Worm (Caenorhabditis elegans): ENCODE results near the gene col-96.
A peak's percentile ranks its signal among the peaks of the same experiment; 100 is the strongest.

The col-96 gene

DNA sequence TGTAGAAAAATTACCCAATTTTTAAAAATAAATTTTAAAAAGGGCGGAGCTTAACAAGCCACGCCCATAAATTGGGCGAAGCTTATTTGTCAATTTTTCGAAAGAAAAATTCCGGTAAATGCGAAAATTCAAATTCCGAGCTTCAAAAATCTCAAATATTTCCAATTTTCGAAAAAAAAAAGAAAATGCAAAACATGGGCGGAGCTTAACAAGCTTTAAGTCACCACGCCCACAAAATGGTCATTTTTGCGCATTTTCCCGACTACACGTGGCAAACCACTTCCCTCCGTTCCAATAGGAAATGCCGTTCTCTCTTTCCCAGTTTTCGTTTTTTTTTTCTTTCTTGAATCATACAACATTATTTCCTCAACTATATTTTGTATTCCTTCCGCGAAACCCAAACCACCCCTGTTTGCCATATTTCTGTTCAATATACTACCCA is 12.0 kb downstream of the col-96 start:
- no peak for TF ChIP-seq klf-2 (GFP tag; conservative IDR thresholded peaks at IDR 0.05)
- 0 out of 2 replicates have a peak, but pooled peaks have one; percentile 15 for TF ChIP-seq ztf-23 (GFP tag; IDR thresholded peaks at IDR 0.05)
- TF ChIP-seq med-1 (GFP tag; optimal IDR thresholded peaks at IDR 0.05; ENCODE audit: insufficient read depth) = no peak

DNA sequence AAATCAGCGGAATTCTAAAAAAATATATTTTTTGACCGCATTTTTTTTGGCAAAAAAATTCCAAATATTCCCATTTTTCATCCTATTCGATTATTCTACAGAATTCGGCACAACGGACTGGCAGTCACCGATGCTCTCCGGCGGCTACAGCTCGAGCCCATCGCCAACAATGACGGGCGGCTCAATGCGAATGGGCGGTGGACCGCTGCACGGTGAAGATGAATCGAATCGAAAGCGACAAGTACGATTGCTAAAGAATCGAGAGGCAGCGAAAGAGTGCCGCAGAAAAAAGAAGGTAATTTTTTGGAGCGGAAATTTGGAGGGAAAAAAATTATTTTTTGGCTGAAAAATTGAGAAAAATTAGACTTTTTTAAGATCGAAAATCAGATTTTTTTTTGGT is 14.2 kb downstream of the col-96 start:
- TF ChIP-seq med-1 (GFP tag; optimal IDR thresholded peaks at IDR 0.05; ENCODE audit: insufficient read depth) (no peak), cog-1 (tag; optimal IDR thresholded peaks at IDR 0.05) (no peak), ztf-23 (GFP tag; IDR thresholded peaks at IDR 0.05) (no peak), flt-1 (GFP tag; IDR thresholded peaks at IDR 0.05) (no peak), tab-1 (GFP tag; IDR thresholded peaks at IDR 0.05) (no peak), ref-1 (GFP tag; conservative IDR thresholded peaks at IDR 0.05) (no peak), klf-2 (GFP tag; conservative IDR thresholded peaks at IDR 0.05) (no peak)

DNA sequence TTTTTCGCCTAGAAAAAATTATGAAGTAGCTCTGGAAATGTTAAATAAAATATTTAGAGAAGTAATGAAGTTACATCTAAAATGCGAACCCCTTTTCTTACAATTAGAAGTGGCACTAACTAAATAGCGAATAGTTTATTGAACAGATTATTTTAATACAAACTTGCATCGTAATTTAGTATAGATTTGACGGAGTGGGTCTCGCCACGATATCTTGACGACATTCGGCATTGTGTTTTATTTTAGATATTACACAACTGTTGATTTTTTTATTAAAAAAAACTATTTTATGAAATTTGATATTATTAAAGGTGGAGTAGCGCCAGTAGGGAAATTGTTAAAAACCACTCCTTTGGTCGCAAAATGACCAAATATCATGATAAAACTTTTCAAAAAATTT is 16.7 kb downstream of the col-96 start:
- TF ChIP-seq ztf-23 (GFP tag; IDR thresholded peaks at IDR 0.05) (no peak), klf-2 (GFP tag; conservative IDR thresholded peaks at IDR 0.05) (no peak), tab-1 (GFP tag; IDR thresholded peaks at IDR 0.05) (no peak), cog-1 (tag; optimal IDR thresholded peaks at IDR 0.05) (no peak), T22C8.4 (GFP tag; IDR thresholded peaks at IDR 0.05) (no peak), ztf-29 (GFP tag; IDR thresholded peaks at IDR 0.05) (no peak), flt-1 (GFP tag; IDR thresholded peaks at IDR 0.05) (no peak), ref-1 (GFP tag; conservative IDR thresholded peaks at IDR 0.05) (no peak), med-1 (GFP tag; optimal IDR thresholded peaks at IDR 0.05; ENCODE audit: insufficient read depth) (no peak)

DNA sequence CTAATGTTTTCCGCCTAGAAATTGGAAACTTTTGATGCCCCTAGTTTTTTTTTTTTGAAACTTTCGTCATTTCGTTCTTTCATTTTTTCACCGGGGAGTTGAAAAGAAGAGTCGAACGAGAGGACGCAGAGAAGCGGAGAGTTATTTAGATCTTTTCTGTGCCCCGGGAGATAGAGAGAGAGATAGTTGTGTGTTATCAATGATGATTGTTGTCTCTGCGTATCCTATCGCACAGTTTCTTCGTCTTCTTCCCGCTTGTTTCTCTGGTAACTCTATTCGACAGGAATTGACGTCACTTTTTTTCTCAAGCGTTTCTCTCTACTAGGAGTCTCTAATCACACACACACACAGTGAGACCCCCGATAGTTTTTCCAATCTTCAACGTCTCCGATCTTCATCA is 17.3 kb downstream of the col-96 start:
- TF ChIP-seq med-1 (GFP tag; optimal IDR thresholded peaks at IDR 0.05; ENCODE audit: insufficient read depth) (no peak), cog-1 (tag; optimal IDR thresholded peaks at IDR 0.05) (no peak), T22C8.4 (GFP tag; IDR thresholded peaks at IDR 0.05) (no peak), ztf-29 (GFP tag; IDR thresholded peaks at IDR 0.05) (no peak), ref-1 (GFP tag; conservative IDR thresholded peaks at IDR 0.05) (no peak), klf-2 (GFP tag; conservative IDR thresholded peaks at IDR 0.05) (no peak), tab-1 (GFP tag; IDR thresholded peaks at IDR 0.05) (no peak), flt-1 (GFP tag; IDR thresholded peaks at IDR 0.05) (no peak), ztf-23 (GFP tag; IDR thresholded peaks at IDR 0.05) (no peak)

DNA sequence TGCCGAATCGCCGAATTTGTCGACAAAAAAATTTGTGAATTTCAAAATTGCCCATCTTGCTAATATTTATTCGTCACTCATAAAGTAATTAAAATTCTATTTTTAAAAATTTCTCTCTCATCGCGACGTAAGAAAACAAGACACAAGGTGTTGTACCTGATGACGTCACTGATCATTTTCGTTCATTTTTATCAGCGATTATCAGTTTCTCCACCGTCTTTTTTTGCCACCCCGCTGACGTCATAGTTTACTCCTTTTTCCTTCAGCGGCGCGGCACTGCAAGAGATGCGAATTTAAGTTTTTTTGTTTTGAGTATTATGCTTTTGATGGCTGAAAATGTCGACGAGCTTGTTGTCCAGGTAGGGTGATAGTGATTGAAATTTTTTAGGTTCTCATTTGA is 21.8 kb downstream of the col-96 start:
- TF ChIP-seq med-1 (GFP tag; optimal IDR thresholded peaks at IDR 0.05; ENCODE audit: insufficient read depth) = no peak
- no peak for TF ChIP-seq ztf-29 (GFP tag; IDR thresholded peaks at IDR 0.05)
- TF ChIP-seq ztf-23 (GFP tag; IDR thresholded peaks at IDR 0.05) = no peak
- no peak for TF ChIP-seq T22C8.4 (GFP tag; IDR thresholded peaks at IDR 0.05)
- no peak for TF ChIP-seq klf-2 (GFP tag; conservative IDR thresholded peaks at IDR 0.05)
- no peak for TF ChIP-seq ref-1 (GFP tag; conservative IDR thresholded peaks at IDR 0.05)
- no peak for TF ChIP-seq cog-1 (tag; optimal IDR thresholded peaks at IDR 0.05)
- TF ChIP-seq flt-1 (GFP tag; IDR thresholded peaks at IDR 0.05) = no peak
- no peak for TF ChIP-seq tab-1 (GFP tag; IDR thresholded peaks at IDR 0.05)

DNA sequence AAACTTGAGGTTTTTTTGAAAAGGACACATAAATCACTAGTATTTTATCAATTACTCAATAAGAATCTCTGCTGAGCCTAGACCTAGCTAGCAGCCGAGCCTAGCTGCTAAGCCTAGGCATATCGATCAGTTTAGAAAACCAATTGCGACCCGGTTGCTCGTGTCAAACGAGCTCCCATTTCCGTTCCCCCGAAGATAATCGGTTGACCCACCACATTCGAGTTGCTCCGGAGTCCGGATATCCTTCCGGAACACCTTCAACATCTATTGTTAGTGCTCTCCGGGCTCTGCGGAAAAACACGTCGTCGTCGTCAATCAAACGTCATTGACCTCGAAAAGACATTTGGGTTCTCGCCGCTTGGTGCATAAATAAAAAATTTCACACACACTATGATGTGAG is 22.8 kb downstream of the col-96 start:
- TF ChIP-seq ztf-23 (GFP tag; IDR thresholded peaks at IDR 0.05) = no peak
- TF ChIP-seq flt-1 (GFP tag; IDR thresholded peaks at IDR 0.05) = no peak
- no peak for TF ChIP-seq ref-1 (GFP tag; conservative IDR thresholded peaks at IDR 0.05)
- TF ChIP-seq tab-1 (GFP tag; IDR thresholded peaks at IDR 0.05) = no peak
- no peak for TF ChIP-seq cog-1 (tag; optimal IDR thresholded peaks at IDR 0.05)
- no peak for TF ChIP-seq ztf-29 (GFP tag; IDR thresholded peaks at IDR 0.05)
- TF ChIP-seq T22C8.4 (GFP tag; IDR thresholded peaks at IDR 0.05) = no peak
- TF ChIP-seq med-1 (GFP tag; optimal IDR thresholded peaks at IDR 0.05; ENCODE audit: insufficient read depth) = no peak

DNA sequence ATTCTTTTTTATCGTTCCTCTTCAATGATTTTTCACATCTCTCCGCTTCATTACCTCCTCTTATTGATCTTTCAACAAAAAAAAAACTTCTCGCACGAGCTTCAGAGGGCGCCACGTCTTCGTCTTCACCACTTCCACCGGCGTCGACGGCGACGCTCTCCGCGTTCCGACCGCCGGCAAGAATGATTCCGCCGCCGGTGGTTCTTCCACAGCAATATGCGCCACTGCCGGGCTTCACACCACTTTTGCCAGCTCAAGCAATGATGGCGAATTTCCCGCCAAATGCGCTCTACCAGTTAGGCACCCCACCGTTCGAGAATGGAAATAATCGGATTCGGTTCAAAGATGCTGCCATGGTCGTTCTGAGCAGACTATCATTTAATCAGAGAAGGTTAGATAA is 23.5 kb downstream of the col-96 start:
- TF ChIP-seq ztf-23 (GFP tag; IDR thresholded peaks at IDR 0.05) = no peak
- no peak for TF ChIP-seq cog-1 (tag; optimal IDR thresholded peaks at IDR 0.05)
- no peak for TF ChIP-seq med-1 (GFP tag; optimal IDR thresholded peaks at IDR 0.05; ENCODE audit: insufficient read depth)
- TF ChIP-seq flt-1 (GFP tag; IDR thresholded peaks at IDR 0.05) = no peak
- no peak for TF ChIP-seq ztf-29 (GFP tag; IDR thresholded peaks at IDR 0.05)
- no peak for TF ChIP-seq T22C8.4 (GFP tag; IDR thresholded peaks at IDR 0.05)
- TF ChIP-seq klf-2 (GFP tag; conservative IDR thresholded peaks at IDR 0.05) = no peak
- TF ChIP-seq ref-1 (GFP tag; conservative IDR thresholded peaks at IDR 0.05) = no peak
- no peak for TF ChIP-seq tab-1 (GFP tag; IDR thresholded peaks at IDR 0.05)

DNA sequence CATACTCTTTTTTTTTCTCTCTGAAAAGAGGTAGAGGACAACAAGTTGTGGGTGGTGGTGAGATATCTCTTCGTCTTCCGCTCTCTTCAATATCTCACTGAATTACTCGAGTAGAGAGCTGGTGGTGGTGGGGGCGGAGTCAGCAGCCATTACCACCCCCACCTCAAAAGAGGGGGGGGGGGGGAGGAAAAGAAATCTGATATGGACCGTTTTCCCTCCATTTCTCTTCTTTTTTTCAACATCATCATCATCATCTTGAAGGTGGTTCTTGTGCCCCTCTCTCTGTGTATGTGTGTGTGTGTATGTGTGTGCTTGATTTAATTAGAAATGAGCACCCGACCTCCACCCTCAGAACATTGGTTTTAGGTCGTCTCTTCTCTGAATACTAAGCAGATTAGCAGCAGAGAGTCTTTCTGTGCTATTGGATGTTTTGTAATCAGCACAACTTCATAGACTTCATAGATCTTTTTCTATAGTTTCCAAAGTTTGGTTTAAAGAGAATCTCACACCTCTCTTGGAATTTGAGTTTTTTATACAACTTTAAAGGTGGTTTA is 25.0 kb downstream of the col-96 start:
- TF ChIP-seq klf-2 (GFP tag; conservative IDR thresholded peaks at IDR 0.05) = no peak
- no peak for TF ChIP-seq ref-1 (GFP tag; conservative IDR thresholded peaks at IDR 0.05)
- TF ChIP-seq ztf-29 (GFP tag; IDR thresholded peaks at IDR 0.05) = no peak
- no peak for TF ChIP-seq ztf-23 (GFP tag; IDR thresholded peaks at IDR 0.05)
- TF ChIP-seq T22C8.4 (GFP tag; IDR thresholded peaks at IDR 0.05) = no peak
- no peak for TF ChIP-seq med-1 (GFP tag; optimal IDR thresholded peaks at IDR 0.05; ENCODE audit: insufficient read depth)
- no peak for TF ChIP-seq cog-1 (tag; optimal IDR thresholded peaks at IDR 0.05)
- no peak for TF ChIP-seq tab-1 (GFP tag; IDR thresholded peaks at IDR 0.05)
- no peak for TF ChIP-seq flt-1 (GFP tag; IDR thresholded peaks at IDR 0.05)

DNA sequence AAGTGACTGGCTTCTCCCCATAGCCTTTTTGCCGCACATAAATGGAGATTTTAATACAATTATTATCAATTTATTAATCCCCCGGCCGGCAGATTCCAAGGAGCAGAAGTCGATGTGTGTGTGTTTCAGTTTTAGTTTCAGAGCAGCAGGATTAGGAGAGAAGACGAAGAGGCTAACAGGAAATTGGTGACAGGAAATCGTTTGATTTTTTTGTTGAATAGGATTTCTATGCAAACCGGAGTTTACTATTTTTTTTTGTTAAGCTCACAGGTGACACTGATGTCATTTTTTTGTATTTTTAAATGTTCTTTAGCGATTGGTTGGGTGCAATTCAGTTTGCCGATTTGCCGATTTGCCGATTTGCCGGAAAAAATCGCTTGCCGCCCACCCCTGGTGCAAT is 26.1 kb downstream of the col-96 start:
- no peak for TF ChIP-seq tab-1 (GFP tag; IDR thresholded peaks at IDR 0.05)
- TF ChIP-seq med-1 (GFP tag; optimal IDR thresholded peaks at IDR 0.05; ENCODE audit: insufficient read depth) = no peak

DNA sequence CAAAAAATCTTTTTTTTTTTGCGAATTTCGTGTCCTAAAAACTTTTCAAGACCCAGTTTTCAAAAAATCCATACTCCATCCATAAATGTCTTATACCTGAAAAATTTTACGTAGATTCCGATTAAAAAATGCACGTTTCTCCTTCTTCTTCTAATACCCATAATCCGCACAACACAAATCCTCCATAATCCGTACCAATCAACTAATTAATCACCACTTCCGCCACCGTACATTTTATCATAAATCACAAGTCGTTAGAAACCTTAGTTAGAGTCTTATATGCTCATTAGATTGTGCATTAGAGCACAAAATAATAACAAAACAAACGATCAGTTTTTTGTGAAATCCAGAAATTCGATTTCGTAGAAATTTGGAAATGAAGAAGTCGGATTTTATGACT is 37.6 kb downstream of the col-96 start:
- TF ChIP-seq ref-1 (GFP tag; conservative IDR thresholded peaks at IDR 0.05) (no peak), med-1 (GFP tag; optimal IDR thresholded peaks at IDR 0.05; ENCODE audit: insufficient read depth) (no peak), T22C8.4 (GFP tag; IDR thresholded peaks at IDR 0.05) (no peak), cog-1 (tag; optimal IDR thresholded peaks at IDR 0.05) (no peak), flt-1 (GFP tag; IDR thresholded peaks at IDR 0.05) (no peak), tab-1 (GFP tag; IDR thresholded peaks at IDR 0.05) (no peak), klf-2 (GFP tag; conservative IDR thresholded peaks at IDR 0.05) (no peak), ztf-29 (GFP tag; IDR thresholded peaks at IDR 0.05) (no peak), ztf-23 (GFP tag; IDR thresholded peaks at IDR 0.05) (no peak)
